Fruit fly (Drosophila melanogaster): ENCODE results near the gene Uba4.

Uba4 gene

DNA sequence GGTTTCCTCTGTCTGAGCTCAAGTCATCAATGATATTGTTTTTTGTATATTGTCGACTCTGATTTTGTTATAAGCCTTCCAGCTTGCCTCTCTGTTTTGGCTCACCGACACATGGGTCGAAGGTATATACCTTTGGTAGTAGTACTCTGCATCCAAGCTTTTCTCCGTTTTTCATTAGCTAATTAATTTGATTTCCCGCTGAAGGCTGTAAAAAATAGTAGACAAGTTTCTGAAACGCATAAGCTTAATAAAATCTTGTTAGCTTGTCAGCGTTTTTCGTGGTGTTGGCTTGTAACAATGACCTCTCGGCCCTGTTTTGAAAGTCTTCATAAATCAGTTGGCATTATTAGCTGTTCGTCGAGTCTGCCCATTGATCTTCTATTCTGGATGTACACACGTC is 36.4 kb upstream of the Uba4 start:
- TF ChIP-seq Sp1 (GFP tag; optimal IDR thresholded peaks at IDR 0.05) (no peak), ey (GFP tag; optimal IDR thresholded peaks at IDR 0.05) (no peak), N (GFP tag; optimal IDR thresholded peaks at IDR 0.05) (no peak), CrebA (GFP tag; optimal IDR thresholded peaks at IDR 0.05; ENCODE audit: borderline replicate concordance) (no peak), Hnf4 (GFP tag; optimal IDR thresholded peaks at IDR 0.05) (no peak), dmrt93B (GFP tag; optimal IDR thresholded peaks at IDR 0.05) (no peak), sv (GFP tag; optimal IDR thresholded peaks at IDR 0.05) (no peak), dsf (GFP tag; optimal IDR thresholded peaks at IDR 0.05; ENCODE audit: borderline replicate concordance) (no peak), Dfd (GFP tag; optimal IDR thresholded peaks at IDR 0.05) (no peak), usp (GFP tag; optimal IDR thresholded peaks at IDR 0.05) (no peak), GATAd (GFP tag; optimal IDR thresholded peaks at IDR 0.05) (no peak), CG32264 (GFP tag; optimal IDR thresholded peaks at IDR 0.05) (no peak), lola (GFP tag; optimal IDR thresholded peaks at IDR 0.05) (no peak)

DNA sequence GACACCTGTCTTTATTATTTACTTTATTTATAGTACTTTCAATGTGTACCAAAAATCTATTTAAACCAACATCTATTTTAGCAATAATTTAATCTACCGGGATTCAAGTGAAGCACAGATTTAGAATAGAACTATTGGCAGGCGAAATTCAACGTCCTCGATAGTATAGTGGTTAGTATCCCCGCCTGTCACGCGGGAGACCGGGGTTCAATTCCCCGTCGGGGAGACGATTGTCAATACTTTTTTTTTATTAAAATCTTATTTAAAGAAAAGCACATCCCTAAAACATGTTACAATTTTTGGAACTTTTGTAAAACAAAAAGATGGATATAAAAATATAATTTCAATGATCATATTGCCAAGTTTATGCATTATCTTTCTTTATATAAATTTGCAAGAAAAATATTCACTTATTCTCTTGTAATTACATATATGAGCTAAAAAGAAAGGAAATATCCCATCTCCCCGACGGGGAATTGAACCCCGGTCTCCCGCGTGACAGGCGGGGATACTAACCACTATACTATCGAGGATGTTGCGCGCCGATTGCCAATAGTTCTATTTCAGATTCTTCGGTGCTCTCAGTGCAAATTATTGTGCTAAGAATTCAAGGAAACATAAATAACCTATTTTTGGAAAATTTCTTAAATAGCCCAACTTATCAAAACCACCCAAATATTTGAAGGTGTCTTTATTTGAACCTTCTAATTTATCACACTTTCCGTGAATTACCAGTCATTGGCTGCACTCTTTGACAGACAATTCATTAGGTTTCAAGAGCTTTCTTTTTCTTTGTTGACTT is 35.4 kb upstream of the Uba4 start, which contains the start of gene CG43796:
TSS of gene CG43796 (plus strand) at position 752 of the 802 bp plus-strand sequence.
- no peak for TF ChIP-seq Rel (GFP tag; optimal IDR thresholded peaks at IDR 0.05)
- TF ChIP-seq Rel (tag; optimal IDR thresholded peaks at IDR 0.05) = peak; percentile 50
- no peak for TF ChIP-seq Myc (optimal IDR thresholded peaks at IDR 0.05)
- TF ChIP-seq psq (GFP tag; optimal IDR thresholded peaks at IDR 0.05) = no peak

DNA sequence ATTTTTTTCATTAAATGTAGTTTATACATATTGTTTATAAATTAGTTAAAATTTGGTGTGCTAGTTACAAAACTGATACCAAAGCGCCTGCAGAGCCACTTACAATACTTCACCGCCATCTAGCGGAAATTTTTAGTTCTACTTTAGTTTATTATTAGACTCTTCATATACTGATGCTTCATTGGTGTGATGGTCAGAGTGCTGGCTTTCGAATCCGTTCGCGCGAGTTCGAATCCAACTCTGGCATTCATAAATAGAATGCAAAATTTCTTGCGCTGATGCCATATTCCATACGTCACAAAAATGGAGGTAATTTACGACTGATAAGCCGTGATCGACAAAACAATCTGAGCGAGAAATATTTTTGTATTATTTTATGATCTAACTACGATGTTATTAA is 31.6 kb upstream of the Uba4 start:
- TF ChIP-seq GATAd (GFP tag; optimal IDR thresholded peaks at IDR 0.05) = no peak
- TF ChIP-seq woc (GFP tag; optimal IDR thresholded peaks at IDR 0.05) = no peak
- no peak for TF ChIP-seq Vsx2 (GFP tag; optimal IDR thresholded peaks at IDR 0.05; ENCODE audit: partially characterized antibody)
- peak; percentile 7 for TF ChIP-seq OdsH (GFP tag; optimal IDR thresholded peaks at IDR 0.05)
- no peak for TF ChIP-seq dl (GFP tag; optimal IDR thresholded peaks at IDR 0.05; ENCODE audit: insufficient read depth in 1 of 2, partially characterized antibody in 2 of 2)
- peak; percentile 2 for TF ChIP-seq jim (GFP tag; optimal IDR thresholded peaks at IDR 0.05)
- TF ChIP-seq Hnf4 (GFP tag; optimal IDR thresholded peaks at IDR 0.05) = peak; percentile 45

DNA sequence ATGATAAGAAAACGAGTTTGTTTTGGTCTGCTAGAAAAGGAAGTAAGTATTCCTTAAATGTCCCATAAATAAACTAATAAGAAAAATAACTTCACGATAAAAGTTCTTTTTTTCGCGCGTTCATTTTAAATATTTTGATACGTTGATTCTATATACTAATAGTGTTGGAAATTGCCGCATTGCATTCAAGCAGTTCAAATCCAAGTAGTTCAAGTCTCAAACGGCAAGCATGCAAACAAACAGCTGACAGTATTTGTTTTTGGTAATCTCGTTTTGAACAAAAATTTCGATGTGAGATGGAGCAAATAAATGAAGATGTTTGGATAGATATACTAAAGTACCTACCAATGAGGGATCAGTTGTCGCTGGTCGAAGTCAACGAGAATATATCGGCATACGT is 28.5 kb upstream of the Uba4 start, which contains the start of gene CG13088:
TSS of gene CG13088 (plus strand) at position 247 of the 400 bp plus-strand sequence.
- peak; percentile 56 for TF ChIP-seq h (GFP tag; optimal IDR thresholded peaks at IDR 0.05)
- peak; percentile 39 for TF ChIP-seq N (GFP tag; optimal IDR thresholded peaks at IDR 0.05)
- peak; percentile 4 for TF ChIP-seq br (GFP tag; optimal IDR thresholded peaks at IDR 0.05)
- TF ChIP-seq fru (GFP tag; optimal IDR thresholded peaks at IDR 0.05) = peak; percentile 14
- TF ChIP-seq Dif (GFP tag; optimal IDR thresholded peaks at IDR 0.05; ENCODE audit: partially characterized antibody) = peak; percentile 28
- TF ChIP-seq Jra (GFP tag; optimal IDR thresholded peaks at IDR 0.05) = peak; percentile 22
- no peak for TF ChIP-seq CrebA (GFP tag; optimal IDR thresholded peaks at IDR 0.05; ENCODE audit: borderline replicate concordance)
- peak; percentile 4 for TF ChIP-seq CG32264 (GFP tag; optimal IDR thresholded peaks at IDR 0.05)
- peak; percentile 67 for TF ChIP-seq Hnf4 (GFP tag; optimal IDR thresholded peaks at IDR 0.05)
- peak; percentile 74 for TF ChIP-seq Hr83 (GFP tag; optimal IDR thresholded peaks at IDR 0.05; ENCODE audit: poor library complexity, severe bottlenecking)
- no peak for TF ChIP-seq sage (GFP tag; optimal IDR thresholded peaks at IDR 0.05)
- TF ChIP-seq sv (GFP tag; optimal IDR thresholded peaks at IDR 0.05) = no peak
- TF ChIP-seq dsf (GFP tag; optimal IDR thresholded peaks at IDR 0.05; ENCODE audit: borderline replicate concordance) = peak; percentile 56

DNA sequence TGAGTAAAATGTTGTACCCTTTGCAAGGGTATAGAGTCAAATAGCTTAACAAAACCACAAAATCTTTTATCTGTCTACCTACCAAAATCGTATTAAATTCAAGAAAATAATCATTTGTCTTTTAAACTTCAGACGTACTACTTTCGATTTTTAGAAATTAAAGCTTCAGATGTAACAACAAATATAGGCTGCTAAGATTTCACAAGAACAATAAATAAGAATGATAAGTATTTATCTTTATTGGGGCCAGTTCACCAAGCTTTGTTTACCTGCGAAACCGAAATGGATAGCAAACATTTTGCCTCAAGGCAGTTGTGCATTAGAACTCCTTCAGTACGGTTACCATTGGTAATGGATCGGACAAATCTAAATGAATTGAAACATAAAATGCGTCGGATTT is 26.8 kb upstream of the Uba4 start, which contains the start of gene CG43400:
TSS of gene CG43400 (plus strand) at position 301 of the 400 bp plus-strand sequence.
- TF ChIP-seq lola (GFP tag; optimal IDR thresholded peaks at IDR 0.05) (no peak), CG32264 (GFP tag; optimal IDR thresholded peaks at IDR 0.05) (no peak), Vsx2 (GFP tag; optimal IDR thresholded peaks at IDR 0.05; ENCODE audit: partially characterized antibody) (no peak), woc (GFP tag; optimal IDR thresholded peaks at IDR 0.05) (no peak), CG9705 (GFP tag; optimal IDR thresholded peaks at IDR 0.05) (no peak), psq (GFP tag; optimal IDR thresholded peaks at IDR 0.05) (no peak), br (GFP tag; optimal IDR thresholded peaks at IDR 0.05) (no peak), Myc (optimal IDR thresholded peaks at IDR 0.05) (no peak), Rel (GFP tag; optimal IDR thresholded peaks at IDR 0.05) (no peak), Rel (tag; optimal IDR thresholded peaks at IDR 0.05) (no peak), sv (GFP tag; optimal IDR thresholded peaks at IDR 0.05) (no peak), GATAd (GFP tag; optimal IDR thresholded peaks at IDR 0.05) (no peak), OdsH (GFP tag; optimal IDR thresholded peaks at IDR 0.05) (no peak), N (GFP tag; optimal IDR thresholded peaks at IDR 0.05) (no peak)

Data from whole organism, wandering third instar larva.